Fruit fly (Drosophila melanogaster): ENCODE measurements around the gene CG5104.

The CG5104 gene

dm6 chr3L:20472607-20473006 is 48.2 kb upstream of the CG5104 start:
- TF ChIP-seq Dfd (GFP tag; optimal IDR thresholded peaks at IDR 0.05) = no peak
- no peak for TF ChIP-seq sage (GFP tag; optimal IDR thresholded peaks at IDR 0.05)
- no peak for TF ChIP-seq CG32264 (GFP tag; optimal IDR thresholded peaks at IDR 0.05)
- TF ChIP-seq Vsx2 (GFP tag; optimal IDR thresholded peaks at IDR 0.05; ENCODE audit: partially characterized antibody) = no peak

- TF ChIP-seq dmrt93B (GFP tag; optimal IDR thresholded peaks at IDR 0.05) (peak; percentile 47), Abd-B (GFP tag; optimal IDR thresholded peaks at IDR 0.05) (no peak), GATAd (GFP tag; optimal IDR thresholded peaks at IDR 0.05) (peak; percentile 32), Jra (GFP tag; optimal IDR thresholded peaks at IDR 0.05) (peak; percentile 12), Hr78 (GFP tag; optimal IDR thresholded peaks at IDR 0.05) (no peak), Vsx2 (GFP tag; optimal IDR thresholded peaks at IDR 0.05; ENCODE audit: partially characterized antibody) (no peak), dl (GFP tag; optimal IDR thresholded peaks at IDR 0.05; ENCODE audit: insufficient read depth in 1 of 2, partially characterized antibody in 2 of 2) (no peak), CG32264 (GFP tag; optimal IDR thresholded peaks at IDR 0.05) (no peak), woc (GFP tag; optimal IDR thresholded peaks at IDR 0.05) (peak; percentile 33), CG9705 (GFP tag; optimal IDR thresholded peaks at IDR 0.05) (peak; percentile 39), br (GFP tag; optimal IDR thresholded peaks at IDR 0.05) (no peak), Hnf4 (GFP tag; optimal IDR thresholded peaks at IDR 0.05) (peak; percentile 47), Rel (GFP tag; optimal IDR thresholded peaks at IDR 0.05) (no peak), Rel (tag; optimal IDR thresholded peaks at IDR 0.05) (peak; percentile 66), fru (GFP tag; optimal IDR thresholded peaks at IDR 0.05) (no peak), OdsH (GFP tag; optimal IDR thresholded peaks at IDR 0.05) (peak; percentile 18), rgr (GFP tag; optimal IDR thresholded peaks at IDR 0.05) (peak; percentile 49), sage (GFP tag; optimal IDR thresholded peaks at IDR 0.05) (peak; percentile 29), tai (GFP tag; optimal IDR thresholded peaks at IDR 0.05) (peak; percentile 69), brk (GFP tag; optimal IDR thresholded peaks at IDR 0.05) (peak; percentile 57), Myc (optimal IDR thresholded peaks at IDR 0.05) (no peak), sv (GFP tag; optimal IDR thresholded peaks at IDR 0.05) (no peak), dsf (GFP tag; optimal IDR thresholded peaks at IDR 0.05; ENCODE audit: borderline replicate concordance) (no peak), h (GFP tag; optimal IDR thresholded peaks at IDR 0.05) (peak; percentile 71), Hr83 (GFP tag; optimal IDR thresholded peaks at IDR 0.05; ENCODE audit: poor library complexity, severe bottlenecking) (peak; percentile 38), jim (GFP tag; optimal IDR thresholded peaks at IDR 0.05) (no peak), lola (GFP tag; optimal IDR thresholded peaks at IDR 0.05) (no peak), Dif (GFP tag; optimal IDR thresholded peaks at IDR 0.05; ENCODE audit: partially characterized antibody) (no peak), HLH106 (tag; optimal IDR thresholded peaks at IDR 0.05) (peak; percentile 83), foxo (GFP tag; optimal IDR thresholded peaks at IDR 0.05) (peak in 1 of 2 experiments; percentile 71), usp (GFP tag; optimal IDR thresholded peaks at IDR 0.05) (no peak), CrebA (GFP tag; optimal IDR thresholded peaks at IDR 0.05; ENCODE audit: borderline replicate concordance) (peak; percentile 38), Dfd (GFP tag; optimal IDR thresholded peaks at IDR 0.05) (no peak), pan (optimal IDR thresholded peaks at IDR 0.05) (no peak), Mio (GFP tag; optimal IDR thresholded peaks at IDR 0.05) (no peak), psq (GFP tag; optimal IDR thresholded peaks at IDR 0.05) (peak; percentile 91), N (GFP tag; optimal IDR thresholded peaks at IDR 0.05) (no peak), ey (GFP tag; optimal IDR thresholded peaks at IDR 0.05) (peak; percentile 13), Sp1 (GFP tag; optimal IDR thresholded peaks at IDR 0.05) (peak; percentile 66)
Observed at dm6 chr3L:20473021-20473799, 47.6 kb upstream of the CG5104 start, which contains the start of the genes CG32428 and CG5969. Gene CG32428, minus strand, starts transcription at chr3L:20473723. Gene CG5969, plus strand, starts transcription at chr3L:20473783.
